Worm (Caenorhabditis elegans): ENCODE results near the gene T05D4.2.
A peak's percentile ranks its signal among the peaks of the same experiment; 100 is the strongest.

Gene T05D4.2

DNA sequence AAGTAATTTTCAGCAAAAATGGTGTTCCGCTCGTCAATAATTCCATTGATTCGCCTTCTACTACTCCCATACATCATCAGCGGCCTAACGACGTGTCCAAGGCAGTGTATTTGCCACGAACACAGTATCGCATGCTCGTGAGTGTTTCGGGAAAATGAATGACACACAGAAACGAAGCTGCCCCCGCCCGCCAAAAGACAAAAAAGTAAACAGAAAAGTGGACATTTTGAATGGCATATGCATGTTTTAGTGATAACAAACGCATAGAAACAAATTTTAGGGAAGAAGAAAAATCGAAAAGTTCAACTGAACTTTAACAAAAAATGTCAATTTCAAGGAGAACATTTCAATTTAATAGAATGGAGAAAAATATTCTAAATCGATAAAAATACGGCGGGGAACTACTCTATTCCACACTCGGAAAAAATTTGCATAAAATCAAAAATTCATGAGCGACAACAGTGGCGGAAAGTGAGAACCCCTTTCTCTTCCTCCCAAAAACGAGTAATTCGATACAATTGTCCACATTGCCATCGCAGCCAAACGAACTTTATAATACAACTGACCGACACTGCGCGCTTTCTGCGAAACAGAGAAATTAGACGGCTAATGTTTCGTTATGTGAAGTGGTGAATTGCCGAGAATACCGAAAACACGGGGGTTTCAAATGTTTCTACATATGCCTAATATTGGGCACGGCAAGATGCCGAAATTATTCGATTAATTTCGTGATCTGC lies 34.2 kb downstream of the T05D4.2 start:
- TF ChIP-seq elt-1 (tag; optimal IDR thresholded peaks at IDR 0.05) = no peak
- TF ChIP-seq daf-12 (tag; optimal IDR thresholded peaks at IDR 0.05) = no peak
- TF ChIP-seq pha-4 (tag; optimal IDR thresholded peaks at IDR 0.05) = peak; percentile 71
- no peak for TF ChIP-seq nhr-25 (tag; optimal IDR thresholded peaks at IDR 0.05)
- peak; percentile 43 for TF ChIP-seq elt-2 (tag; optimal IDR thresholded peaks at IDR 0.05)
- TF ChIP-seq ama-1 (optimal IDR thresholded peaks at IDR 0.05) = no peak
- TF ChIP-seq pqm-1 (tag; optimal IDR thresholded peaks at IDR 0.05) = peak; percentile 19
- TF ChIP-seq ceh-9 (tag; optimal IDR thresholded peaks at IDR 0.05) = no peak
- no peak for TF ChIP-seq nhr-23 (tag; optimal IDR thresholded peaks at IDR 0.05)

DNA sequence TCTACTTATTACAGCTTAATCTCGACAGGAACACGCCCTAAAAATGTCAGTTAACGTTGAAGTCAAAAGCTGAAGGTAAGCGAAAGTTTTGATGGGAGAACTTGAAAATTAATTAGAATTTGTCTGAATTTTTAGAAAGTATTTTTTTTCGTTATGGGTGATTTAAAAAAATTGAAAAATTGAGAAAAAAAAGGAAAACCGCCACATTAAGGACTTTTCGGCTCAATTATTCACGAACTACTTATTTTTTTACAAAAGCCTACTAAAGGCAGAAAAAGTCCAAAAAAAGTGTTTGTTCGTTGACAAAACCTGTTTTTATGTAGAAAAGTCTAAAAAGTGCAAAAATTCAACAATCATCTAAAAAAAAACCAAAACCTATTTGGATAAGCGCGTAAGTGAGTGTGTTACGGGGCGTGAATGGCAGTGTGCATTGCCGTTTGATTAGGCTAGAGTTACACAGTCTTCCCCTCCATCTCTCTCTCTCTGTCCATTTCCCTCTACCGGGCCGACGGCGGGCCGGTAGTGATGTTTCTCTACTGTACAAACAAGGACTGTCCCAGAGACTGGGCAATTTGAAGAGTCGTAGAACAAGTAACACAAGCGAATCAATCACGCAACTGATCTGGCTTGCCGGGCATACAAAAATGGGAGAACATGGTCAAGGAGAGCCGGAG lies 35.3 kb downstream of the T05D4.2 start, which contains the start of gene lron-13:
TSS of gene lron-13 (plus strand) at position 15 of the 674 bp plus-strand sequence.
- no peak for TF ChIP-seq hmg-11 (tag; optimal IDR thresholded peaks at IDR 0.05)
- no peak for TF ChIP-seq elt-3 (tag; optimal IDR thresholded peaks at IDR 0.05)
- no peak for TF ChIP-seq aly-2 (tag; optimal IDR thresholded peaks at IDR 0.05)
- TF ChIP-seq pha-4 (tag; optimal IDR thresholded peaks at IDR 0.05) = peak; percentile 63
- no peak for TF ChIP-seq nhr-11 (tag; optimal IDR thresholded peaks at IDR 0.05)
- peak; percentile 23 for TF ChIP-seq ama-1 (optimal IDR thresholded peaks at IDR 0.05)
- peak; percentile 31 for TF ChIP-seq pqm-1 (tag; optimal IDR thresholded peaks at IDR 0.05)
- no peak for TF ChIP-seq nhr-237 (tag; optimal IDR thresholded peaks at IDR 0.05)
- TF ChIP-seq lin-15B (tag; optimal IDR thresholded peaks at IDR 0.05) = peak; percentile 3
- peak; percentile 38 for TF ChIP-seq elt-2 (tag; optimal IDR thresholded peaks at IDR 0.05)

- TF ChIP-seq fkh-10 (GFP tag; optimal IDR thresholded peaks at IDR 0.05) = peak; percentile 16
- TF ChIP-seq egl-27 (tag; optimal IDR thresholded peaks at IDR 0.05) = no peak
Observed at ce11 chrIII:13526702-13527101, 36.2 kb downstream of the T05D4.2 start.

ce11 chrIII:13526191-13526590 lies 36.7 kb downstream of the T05D4.2 start:
- TF ChIP-seq elt-2 (tag; optimal IDR thresholded peaks at IDR 0.05) (peak; percentile 60), ceh-28 (tag; optimal IDR thresholded peaks at IDR 0.05) (peak; percentile 47), ama-1 (optimal IDR thresholded peaks at IDR 0.05) (no peak), nfya-1 (tag; optimal IDR thresholded peaks at IDR 0.05; ENCODE audit: insufficient read depth) (no peak), fkh-10 (GFP tag; optimal IDR thresholded peaks at IDR 0.05) (no peak), pha-4 (tag; optimal IDR thresholded peaks at IDR 0.05) (peak; percentile 13), pqm-1 (tag; optimal IDR thresholded peaks at IDR 0.05) (peak; percentile 62), fos-1 (tag; optimal IDR thresholded peaks at IDR 0.05) (peak; percentile 25)

DNA sequence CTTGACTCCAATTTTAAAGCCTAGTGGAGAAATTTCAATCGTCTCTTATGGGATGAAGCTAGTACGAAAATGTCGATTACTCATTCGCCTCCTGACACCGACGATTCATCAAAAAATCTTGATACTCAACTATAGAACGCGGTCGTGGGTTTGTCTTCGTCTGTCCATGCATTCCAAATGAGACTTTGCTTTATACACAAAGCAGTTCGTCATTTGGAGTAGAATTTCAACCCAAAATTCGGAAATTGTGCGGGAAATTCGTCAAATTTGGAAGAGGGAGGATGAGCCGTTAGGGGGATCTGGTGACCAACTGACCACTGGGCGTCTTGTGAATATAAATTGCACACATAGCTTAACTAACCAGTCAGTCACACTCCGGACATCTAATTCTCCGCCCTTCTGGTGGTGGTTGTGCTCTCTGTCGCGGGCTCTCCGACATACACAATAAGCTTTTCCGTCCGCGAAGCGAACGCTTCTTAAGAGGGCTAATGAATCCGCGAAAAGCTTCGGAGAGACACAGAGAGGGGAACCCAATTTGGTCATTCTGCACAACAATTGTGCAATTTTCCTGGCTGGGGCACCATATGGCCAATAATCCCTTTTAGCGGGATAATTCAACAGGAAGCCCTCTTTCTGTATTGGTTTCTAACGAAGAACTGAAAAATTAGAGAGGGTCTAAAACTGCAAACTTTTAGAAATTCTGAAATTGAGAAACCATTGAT lies 37.6 kb downstream of the T05D4.2 start:
- TF ChIP-seq jun-1 (tag; optimal IDR thresholded peaks at IDR 0.05) (no peak), egl-27 (tag; optimal IDR thresholded peaks at IDR 0.05) (no peak), ztf-11 (tag; optimal IDR thresholded peaks at IDR 0.05) (no peak), elt-2 (tag; optimal IDR thresholded peaks at IDR 0.05) (no peak), hmg-11 (tag; optimal IDR thresholded peaks at IDR 0.05) (no peak), snpc-4 (tag; optimal IDR thresholded peaks at IDR 0.05) (no peak), daf-12 (tag; optimal IDR thresholded peaks at IDR 0.05) (no peak), aly-2 (tag; optimal IDR thresholded peaks at IDR 0.05) (no peak), fkh-10 (GFP tag; optimal IDR thresholded peaks at IDR 0.05) (no peak), ZK546.5 (tag; optimal IDR thresholded peaks at IDR 0.05) (no peak), nhr-76 (tag; optimal IDR thresholded peaks at IDR 0.05) (no peak), tbx-2 (tag; optimal IDR thresholded peaks at IDR 0.05) (no peak), ztf-4 (tag; optimal IDR thresholded peaks at IDR 0.05) (no peak), nhr-43 (tag; optimal IDR thresholded peaks at IDR 0.05; ENCODE audit: poor library complexity, severe bottlenecking) (no peak), ama-1 (optimal IDR thresholded peaks at IDR 0.05) (no peak), fos-1 (tag; optimal IDR thresholded peaks at IDR 0.05) (no peak)

- TF ChIP-seq mml-1 (tag; optimal IDR thresholded peaks at IDR 0.05) = no peak
- no peak for TF ChIP-seq lin-39 (tag; optimal IDR thresholded peaks at IDR 0.05)
Observed at ce11 chrIII:13524021-13524420, 38.9 kb downstream of the T05D4.2 start, which contains the start of gene pod-1. Gene pod-1 (minus strand): TSS chrIII:13524121.

Data from whole organism, L3 larva.